Fruit fly (Drosophila melanogaster): ENCODE data around the gene CG18754.
A peak's percentile ranks its signal among the peaks of the same experiment; 100 is the strongest.

Gene CG18754

DNA sequence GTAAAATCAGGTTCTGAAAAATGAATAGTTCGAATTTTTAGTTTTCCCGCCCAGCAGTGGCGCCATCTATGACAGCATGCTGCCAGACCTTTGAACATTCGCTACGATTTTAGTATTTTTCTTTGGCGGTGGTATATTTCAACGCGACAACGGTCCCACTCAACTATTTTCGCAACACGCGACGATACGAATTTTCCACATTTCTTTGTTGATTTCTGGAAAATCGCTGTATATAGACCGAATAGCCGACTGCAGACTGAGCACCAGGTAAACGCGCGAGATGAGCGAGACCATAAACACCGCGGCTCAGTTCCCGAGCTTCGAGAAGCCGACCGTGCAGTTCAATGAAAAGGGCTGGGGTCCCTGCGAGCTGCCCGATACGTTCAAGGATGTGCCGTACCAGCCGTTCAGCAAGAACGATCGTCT is 3.9 kb upstream of the CG18754 start, which contains the start of gene eIF3d1 (continued):
- TF ChIP-seq Ets65A (GFP tag) (peak; percentile 11), CG32767 (GFP tag; IDR thresholded peaks at IDR 0.05) (0 out of 2 replicates have a peak, but pooled peaks have one; percentile 17), ind (GFP tag; optimal IDR thresholded peaks at IDR 0.05) (peak; percentile 4), CG11398 (GFP tag; optimal IDR thresholded peaks at IDR 0.05) (no peak), Oli (tag; optimal IDR thresholded peaks at IDR 0.05) (no peak), Lhr (GFP tag; optimal IDR thresholded peaks at IDR 0.05) (peak; percentile 73), CG15696 (tag; optimal IDR thresholded peaks at IDR 0.05) (no peak), ranshi (GFP tag; IDR thresholded peaks at IDR 0.05) (no peak), CG42726 (GFP tag; IDR thresholded peaks at IDR 0.05; ENCODE audit: partially characterized antibody) (peak; percentile 5; the same call in 1 of the 2 replicates), dm (GFP tag; optimal IDR thresholded peaks at IDR 0.05) (peak; percentile 91), HmgZ (tag; optimal IDR thresholded peaks at IDR 0.05) (peak; percentile 44), disco-r (GFP tag; optimal IDR thresholded peaks at IDR 0.05) (no peak), kni (GFP tag; optimal IDR thresholded peaks at IDR 0.05) (peak; percentile 90), sr (GFP tag; IDR thresholded peaks at IDR 0.05) (no peak), lmd (GFP tag; IDR thresholded peaks at IDR 0.05) (no peak), CG8359 (GFP tag; optimal IDR thresholded peaks at IDR 0.05; ENCODE audit: borderline replicate concordance) (no peak), Chrac-16 (GFP tag; optimal IDR thresholded peaks at IDR 0.05) (peak; percentile 20), CG17359 (tag; optimal IDR thresholded peaks at IDR 0.05) (no peak), Xbp1 (GFP tag; optimal IDR thresholded peaks at IDR 0.05) (peak; percentile 55), Opbp (GFP tag; IDR thresholded peaks at IDR 0.05; ENCODE audit: partially characterized antibody) (peak; percentile 41; the same call in 1 of the 3 replicates), HLH3B (GFP tag; IDR thresholded peaks at IDR 0.05) (no peak), sd (tag; optimal IDR thresholded peaks at IDR 0.05) (peak; percentile 90), CG4424 (GFP tag; optimal IDR thresholded peaks at IDR 0.05) (no peak), odd (GFP tag; optimal IDR thresholded peaks at IDR 0.05) (no peak), sim (GFP tag; IDR thresholded peaks at IDR 0.05) (no peak), sug (tag; optimal IDR thresholded peaks at IDR 0.05) (no peak), Gug (GFP tag; IDR thresholded peaks at IDR 0.05) (no peak), pb (GFP tag; optimal IDR thresholded peaks at IDR 0.05) (no peak), NFAT (GFP tag; IDR thresholded peaks at IDR 0.05) (peak; percentile 48; the same call in 1 of the 2 replicates), D (optimal IDR thresholded peaks at IDR 0.05) (no peak), D (GFP tag; optimal IDR thresholded peaks at IDR 0.05) (no peak), CTCF (GFP tag; optimal IDR thresholded peaks at IDR 0.05) (peak; percentile 98), CG4282 (GFP tag; optimal IDR thresholded peaks at IDR 0.05) (no peak), E2f1 (GFP tag; IDR thresholded peaks at IDR 0.05) (peak; percentile 52; the same call in 1 of the 2 replicates), z (GFP tag; IDR thresholded peaks at IDR 0.05) (no peak), abd-A (tag; optimal IDR thresholded peaks at IDR 0.05) (no peak), stc (GFP tag; IDR thresholded peaks at IDR 0.05) (no peak), Pdp1 (GFP tag; optimal IDR thresholded peaks at IDR 0.05) (no peak), eve (GFP tag; optimal IDR thresholded peaks at IDR 0.05) (no peak), rib (GFP tag; IDR thresholded peaks at IDR 0.05) (peak; percentile 84), ash1 (GFP tag; optimal IDR thresholded peaks at IDR 0.05) (no peak), dati (GFP tag; IDR thresholded peaks at IDR 0.05) (0 out of 2 replicates have a peak, but pooled peaks have one; percentile 20), Sox100B (GFP tag; optimal IDR thresholded peaks at IDR 0.05) (no peak), Trl (optimal IDR thresholded peaks at IDR 0.05) (no peak), Trl (GFP tag; optimal IDR thresholded peaks at IDR 0.05) (peak; percentile 11), Scr (GFP tag; IDR thresholded peaks at IDR 0.05; ENCODE audit: partially characterized antibody) (peak; percentile 25), H15 (GFP tag; IDR thresholded peaks at IDR 0.05) (no peak), yki (optimal IDR thresholded peaks at IDR 0.05) (no peak), ac (GFP tag; optimal IDR thresholded peaks at IDR 0.05) (no peak), MESR4 (GFP tag; optimal IDR thresholded peaks at IDR 0.05) (peak; percentile 73), CG11247 (GFP tag; IDR thresholded peaks at IDR 0.05) (no peak; the same call in 1 of the 2 replicates), nerfin-2 (GFP tag; IDR thresholded peaks at IDR 0.05; ENCODE audit: partially characterized antibody) (no peak), fd64A (GFP tag; optimal IDR thresholded peaks at IDR 0.05) (no peak)
